Worm (Caenorhabditis elegans) whole organism, L2 larva: ENCODE measurements around the gene srr-4.

Experiments used
- R02D3.7 ChIP-seq: fragments of 150-350 bp; optimal IDR thresholded peaks from 2 replicates; lab custom pipeline; 2014; ENCODE audit warnings: missing biosample characterization, missing genetic modification characterization
- Y55F3AM.14 ChIP-seq: fragments of 200-800 bp; sonication (Bioruptor generic); optimal IDR thresholded peaks from 2 replicates; lab custom pipeline; 2018; ENCODE audit warnings: mild to moderate bottlenecking, missing genetic modification characterization, missing compliant biosample characterization
- ZK546.5 ChIP-seq: sonication (generic microtip); optimal IDR thresholded peaks from 2 replicates; lab custom pipeline; 2017; ENCODE audit warnings: missing biosample characterization, missing genetic modification characterization
- aly-2 ChIP-seq: fragments of 150-350 bp; optimal IDR thresholded peaks from 2 replicates; lab custom pipeline; 2014; ENCODE audit warnings: missing biosample characterization, missing genetic modification characterization
- ama-1 ChIP-seq: fragments of 150-350 bp; optimal IDR thresholded peaks from 2 replicates; lab custom pipeline; 2018; ENCODE audit warnings: inconsistent platforms
- ceh-82 ChIP-seq: fragments of 150-350 bp; optimal IDR thresholded peaks from 2 replicates; lab custom pipeline; 2014; ENCODE audit warnings: missing biosample characterization, missing genetic modification characterization
- egl-27 ChIP-seq: sonication (generic microtip); optimal IDR thresholded peaks from 3 replicates; lab custom pipeline; 2017; ENCODE audit warnings: missing biosample characterization, missing genetic modification reagents, missing genetic modification characterization
- mab-5 ChIP-seq: fragments of 150-350 bp; optimal IDR thresholded peaks from 2 replicates; lab custom pipeline; 2014; ENCODE audit warnings: missing biosample characterization, missing genetic modification characterization
- mdl-1 ChIP-seq, 2 experiments: fragments of 150-350 bp in 1 of 2; sonication (generic microtip) in 1 of 2; optimal IDR thresholded peaks; 2 replicates each; lab custom pipeline; 2017; ENCODE audit warnings: missing biosample characterization in 2 of 2, missing genetic modification characterization in 2 of 2
- nhr-11 ChIP-seq: fragments of 150-350 bp; optimal IDR thresholded peaks from 2 replicates; lab custom pipeline; 2014; ENCODE audit warnings: missing biosample characterization, missing genetic modification characterization
- nhr-12 ChIP-seq: fragments of 150-350 bp; optimal IDR thresholded peaks from 2 replicates; lab custom pipeline; 2014; ENCODE audit warnings: missing biosample characterization, missing genetic modification characterization
- nhr-21 ChIP-seq: fragments of 150-350 bp; optimal IDR thresholded peaks from 2 replicates; lab custom pipeline; 2014; ENCODE audit warnings: missing biosample characterization, missing genetic modification characterization
- nhr-237 ChIP-seq: fragments of 150-350 bp; optimal IDR thresholded peaks from 2 replicates; lab custom pipeline; 2014; ENCODE audit warnings: missing biosample characterization, missing genetic modification characterization

DNA sequence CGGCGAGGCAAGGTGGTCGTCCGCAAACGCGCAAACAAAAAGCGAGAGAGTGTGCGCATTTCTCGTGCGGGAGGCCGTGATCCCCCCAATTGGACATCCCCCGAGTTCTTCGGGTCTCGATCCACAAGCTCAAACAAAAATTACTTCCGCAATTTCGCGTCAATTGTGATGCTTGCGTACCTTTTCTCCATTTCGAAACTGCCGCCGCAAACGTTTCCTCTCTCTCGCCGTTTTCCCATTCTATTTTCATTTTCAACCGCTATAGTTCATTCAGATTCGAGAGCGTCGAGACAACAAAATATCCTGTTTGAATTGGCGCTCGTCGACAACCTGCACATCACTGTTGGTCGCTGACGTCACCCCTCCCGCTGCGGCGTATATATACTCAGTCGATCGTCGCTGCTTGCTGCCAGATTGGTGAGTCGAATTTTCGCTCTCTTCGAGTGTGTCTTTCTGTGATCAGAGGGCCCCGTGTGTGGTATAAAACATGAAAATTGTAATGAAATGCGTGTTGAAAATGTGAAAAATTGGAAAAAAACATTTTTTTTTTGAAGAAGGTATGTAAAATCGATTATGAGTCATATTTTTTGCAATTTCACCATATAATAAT is 30.4 kb downstream of the srr-4 start, which contains the start of the genes pqn-51 and K11D12.14:
- TF ChIP-seq ZK546.5 (peak; percentile 95), mdl-1 (tag; optimal IDR thresholded peaks at IDR 0.05; lab: Kevin White, UChicago) (peak in 1 of 2 experiments; percentile 59), nhr-11 (tag; lab: Kevin White, UChicago) (no peak), Y55F3AM.14 (GFP tag; lab: Kevin White, UChicago) (peak; percentile 98), aly-2 (tag; lab: Kevin White, UChicago) (no peak), nhr-12 (no peak), R02D3.7 (tag; lab: Kevin White, UChicago) (peak; percentile 1), nhr-21 (tag; lab: Kevin White, UChicago) (peak; percentile 94), nhr-237 (tag; lab: Kevin White, UChicago) (peak; percentile 61), ama-1 (lab: Kevin White, UChicago) (peak; percentile 98), egl-27 (tag; lab: Kevin White, UChicago) (peak; percentile 86), ceh-82 (tag; lab: Kevin White, UChicago) (peak; percentile 40), mab-5 (tag; lab: Kevin White, UChicago) (peak; percentile 64)
